Fruit fly (Drosophila melanogaster) whole organism, prepupa: ENCODE results near the gene sick.

Experiments used
- Blimp-1 ChIP-seq: fragments of 200-800 bp; sonication (Bioruptor generic); optimal IDR thresholded peaks from 3 replicates; lab custom pipeline; 2017; ENCODE audit warnings: missing biosample characterization, missing genetic modification characterization, mild to moderate bottlenecking, moderate library complexity, missing genetic modification reagents
- CG15336 ChIP-seq: fragments of 200-800 bp; sonication (Bioruptor generic); IDR thresholded peaks from 2 replicates; pipeline ENCODE4 v1.3.6; 2022; ENCODE audit warnings: missing biosample characterization, missing genetic modification characterization
- CG1621 ChIP-seq: fragments of 200-800 bp; sonication (Bioruptor generic); optimal IDR thresholded peaks from 3 replicates; lab custom pipeline; 2018; ENCODE audit warnings: missing biosample characterization, mild to moderate bottlenecking, missing genetic modification characterization
- CG16779 ChIP-seq: fragments of 200-800 bp; sonication (Bioruptor generic); optimal IDR thresholded peaks from 3 replicates; lab custom pipeline; 2017; ENCODE audit warnings: missing biosample characterization, mild to moderate bottlenecking, missing genetic modification characterization
- CG31627 ChIP-seq: fragments of 200-800 bp; sonication (Bioruptor generic); optimal IDR thresholded peaks from 3 replicates; lab custom pipeline; 2016; ENCODE audit warnings: missing biosample characterization, missing genetic modification characterization
- CG32006 ChIP-seq: fragments of 200-800 bp; sonication (Bioruptor generic); optimal IDR thresholded peaks from 3 replicates; lab custom pipeline; 2017; ENCODE audit warnings: missing biosample characterization, mild to moderate bottlenecking, missing genetic modification characterization
- CG3919 ChIP-seq: fragments of 200-800 bp; sonication (Bioruptor generic); optimal IDR thresholded peaks from 3 replicates; lab custom pipeline; 2016; ENCODE audit warnings: missing biosample characterization, missing genetic modification characterization
- CG4318 ChIP-seq: fragments of 200-800 bp; sonication (Bioruptor generic); optimal IDR thresholded peaks from 3 replicates; lab custom pipeline; 2017; ENCODE audit warnings: missing biosample characterization, mild to moderate bottlenecking, missing genetic modification characterization
- CG6163 ChIP-seq: fragments of 200-800 bp; sonication (Bioruptor generic); IDR thresholded peaks from 3 replicates; pipeline ENCODE4 v1.3.6; 2022; ENCODE audit warnings: missing biosample characterization, missing genetic modification characterization
- CG6276 ChIP-seq: fragments of 200-800 bp; sonication (Bioruptor generic); optimal IDR thresholded peaks from 2 replicates; lab custom pipeline; 2017; ENCODE audit warnings: missing biosample characterization, mild to moderate bottlenecking, missing genetic modification characterization
- CG6792 ChIP-seq: fragments of 200-800 bp; sonication (Bioruptor generic); optimal IDR thresholded peaks from 3 replicates; lab custom pipeline; 2016; ENCODE audit warnings: missing biosample characterization, missing genetic modification characterization
- CG6854 ChIP-seq: fragments of 200-800 bp; sonication (Bioruptor generic); optimal IDR thresholded peaks from 2 replicates; lab custom pipeline; 2017; ENCODE audit warnings: missing biosample characterization, mild to moderate bottlenecking, missing genetic modification characterization
- CG7368 ChIP-seq: fragments of 200-800 bp; sonication (Bioruptor generic); optimal IDR thresholded peaks from 3 replicates; lab custom pipeline; 2016; ENCODE audit warnings: missing biosample characterization, missing genetic modification characterization
- CG8119 ChIP-seq: fragments of 200-800 bp; sonication (Bioruptor generic); IDR thresholded peaks from 3 replicates; pipeline ENCODE4 v1.3.6; 2022; ENCODE audit warnings: missing biosample characterization, missing genetic modification characterization
- Eip75B ChIP-seq: fragments of 200-800 bp; sonication (Bioruptor generic); optimal IDR thresholded peaks from 3 replicates; lab custom pipeline; 2016; ENCODE audit warnings: missing biosample characterization, missing genetic modification characterization
- Eip78C ChIP-seq: fragments of 200-800 bp; sonication (Bioruptor generic); peaks from one replicate; lab custom pipeline; 2016; ENCODE audit warnings: missing biosample characterization, missing genetic modification characterization
- Ets21C ChIP-seq: fragments of 200-800 bp; sonication (Bioruptor generic); optimal IDR thresholded peaks from 3 replicates; lab custom pipeline; 2016; ENCODE audit warnings: missing biosample characterization, missing genetic modification characterization
- Ets96B ChIP-seq: fragments of 200-800 bp; optimal IDR thresholded peaks from 2 replicates; lab custom pipeline; 2019; ENCODE audit warnings: missing biosample characterization, mild to moderate bottlenecking, missing genetic modification characterization, moderate library complexity
- Hr38 ChIP-seq: sonication (Bioruptor generic); optimal IDR thresholded peaks from 2 replicates; lab custom pipeline; 2016; ENCODE audit warnings: missing biosample characterization, missing genetic modification characterization
- Hr39 ChIP-seq: fragments of 200-800 bp; sonication (Bioruptor generic); optimal IDR thresholded peaks from 2 replicates; lab custom pipeline; 2016; ENCODE audit warnings: missing biosample characterization, missing genetic modification characterization
- OdsH ChIP-seq: fragments of 200-800 bp; sonication (Bioruptor generic); optimal IDR thresholded peaks from 3 replicates; lab custom pipeline; 2016; ENCODE audit warnings: missing biosample characterization, missing genetic modification characterization
- Smox ChIP-seq: fragments of 200-800 bp; sonication (Bioruptor generic); optimal IDR thresholded peaks from 3 replicates; lab custom pipeline; 2016; ENCODE audit warnings: missing biosample characterization, missing genetic modification characterization
- Sox102F ChIP-seq: fragments of 200-800 bp; sonication (Bioruptor generic); optimal IDR thresholded peaks from 2 replicates; lab custom pipeline; 2016; ENCODE audit warnings: missing biosample characterization, mild to moderate bottlenecking, missing genetic modification characterization
- Sox14 ChIP-seq: fragments of 200-800 bp; sonication (Bioruptor generic); optimal IDR thresholded peaks from 3 replicates; lab custom pipeline; 2016; ENCODE audit warnings: missing biosample characterization, missing genetic modification characterization
- Sox15 ChIP-seq: fragments of 200-800 bp; sonication (Bioruptor generic); optimal IDR thresholded peaks from 3 replicates; lab custom pipeline; 2016; ENCODE audit warnings: missing biosample characterization, missing genetic modification characterization
- acj6 ChIP-seq: fragments of 200-800 bp; sonication (Bioruptor generic); optimal IDR thresholded peaks from 3 replicates; lab custom pipeline; 2016; ENCODE audit warnings: missing biosample characterization, missing genetic modification characterization
- cyc ChIP-seq: fragments of 200-800 bp; sonication (Bioruptor generic); optimal IDR thresholded peaks from 3 replicates; lab custom pipeline; 2016; ENCODE audit warnings: missing biosample characterization, missing genetic modification characterization
- eg ChIP-seq: fragments of 200-800 bp; sonication (Bioruptor generic); IDR thresholded peaks from 3 replicates; pipeline ENCODE4 v1.3.6; 2022; ENCODE audit warnings: missing biosample characterization, missing genetic modification characterization
- esn ChIP-seq: fragments of 200-800 bp; sonication (Bioruptor generic); optimal IDR thresholded peaks from 2 replicates; lab custom pipeline; 2016; ENCODE audit warnings: missing biosample characterization, mild to moderate bottlenecking, missing genetic modification characterization, moderate library complexity
- fd59A ChIP-seq: fragments of 200-800 bp; sonication (Bioruptor generic); optimal IDR thresholded peaks from 2 replicates; lab custom pipeline; 2017; ENCODE audit warnings: missing biosample characterization, mild to moderate bottlenecking, missing genetic modification characterization, missing genetic modification reagents
- fd85E ChIP-seq: fragments of 200-800 bp; sonication (Bioruptor generic); optimal IDR thresholded peaks from 3 replicates; lab custom pipeline; 2016; ENCODE audit warnings: missing biosample characterization, missing genetic modification characterization
- net ChIP-seq: fragments of 200-800 bp; sonication (Bioruptor generic); optimal IDR thresholded peaks from 3 replicates; lab custom pipeline; 2016; ENCODE audit warnings: missing biosample characterization, missing genetic modification characterization
- pdm3 ChIP-seq: fragments of 200-800 bp; sonication (Bioruptor generic); optimal IDR thresholded peaks from 3 replicates; lab custom pipeline; 2016; ENCODE audit warnings: missing biosample characterization, missing genetic modification characterization
- salr ChIP-seq, 2 experiments: fragments of 200-800 bp; sonication (Bioruptor generic); optimal IDR thresholded peaks; 3 replicates each; lab custom pipeline; 2016 to 2018; ENCODE audit warnings: missing biosample characterization in 2 of 2, missing genetic modification characterization in 2 of 2, mild to moderate bottlenecking in 1 of 2
- spab ChIP-seq: fragments of 200-800 bp; sonication (Bioruptor generic); optimal IDR thresholded peaks from 2 replicates; lab custom pipeline; 2017; ENCODE audit warnings: missing biosample characterization, mild to moderate bottlenecking, missing genetic modification characterization, missing genetic modification reagents
- svp ChIP-seq: fragments of 200-800 bp; sonication (Bioruptor generic); peaks from one replicate; lab custom pipeline; 2016; ENCODE audit warnings: missing biosample characterization, missing genetic modification characterization
- topi ChIP-seq: fragments of 200-800 bp; sonication (Bioruptor generic); optimal IDR thresholded peaks from 3 replicates; lab custom pipeline; 2016; ENCODE audit warnings: missing biosample characterization, missing genetic modification characterization
- vri ChIP-seq: fragments of 200-800 bp; sonication (Bioruptor generic); optimal IDR thresholded peaks from 3 replicates; lab custom pipeline; 2016; ENCODE audit warnings: missing biosample characterization, mild to moderate bottlenecking, missing genetic modification characterization

The sick gene

dm6 chr2L:19768967-19769366 is 27.2 kb upstream of the sick start, which contains the start of gene bsh:
TSS of gene bsh (minus strand) at chr2L:19769067.
- no peak for TF ChIP-seq salr (GFP tag; optimal IDR thresholded peaks at IDR 0.05; lab: Kevin White, UChicago)
- TF ChIP-seq Sox15 (GFP tag; lab: Kevin White, UChicago), result no peak
- no peak for TF ChIP-seq Hr39 (GFP tag; lab: Kevin White, UChicago)
- TF ChIP-seq Smox (GFP tag; lab: Kevin White, UChicago), result no peak
- no peak for TF ChIP-seq Eip75B (GFP tag; lab: Kevin White, UChicago)
- TF ChIP-seq CG6163 (GFP tag; lab: Robert Waterston, UW), result no peak
- TF ChIP-seq CG15336 (GFP tag; lab: Robert Waterston, UW), result no peak
- no peak for TF ChIP-seq topi
- TF ChIP-seq pdm3 (GFP tag; lab: Kevin White, UChicago), result no peak
- no peak for TF ChIP-seq CG6792 (GFP tag; lab: Kevin White, UChicago)
- TF ChIP-seq CG1621 (tag; lab: Kevin White, UChicago), result no peak
- no peak for TF ChIP-seq spab (GFP tag; lab: Kevin White, UChicago)
- no peak for TF ChIP-seq Eip78C (GFP tag; lab: Kevin White, UChicago)
- TF ChIP-seq cyc, result no peak
- no peak for TF ChIP-seq Sox102F (GFP tag; lab: Kevin White, UChicago)
- TF ChIP-seq, all 60 proteins: peak for 0

dm6 chr2L:19769703-19770102 is 26.5 kb upstream of the sick start:
- no peak for TF ChIP-seq CG8119 (GFP tag; lab: Robert Waterston, UW)
- no peak for TF ChIP-seq CG4318 (GFP tag; lab: Kevin White, UChicago)
- TF ChIP-seq, all 60 proteins: peak for 0

dm6 chr2L:19774278-19774677 is 21.9 kb upstream of the sick start:
- no peak for TF ChIP-seq esn (GFP tag; lab: Kevin White, UChicago)
- no peak for TF ChIP-seq CG3919 (GFP tag; lab: Kevin White, UChicago)
- TF ChIP-seq vri (GFP tag; lab: Kevin White, UChicago), result no peak
- TF ChIP-seq Ets21C, result no peak
- TF ChIP-seq CG6276 (GFP tag; lab: Kevin White, UChicago), result no peak
- no peak for TF ChIP-seq Sox14 (GFP tag; lab: Kevin White, UChicago)
- TF ChIP-seq, all 60 proteins: peak for 0

- TF ChIP-seq CG3919 (GFP tag; lab: Kevin White, UChicago), result no peak
- TF ChIP-seq CG31627 (GFP tag; lab: Kevin White, UChicago), result no peak
- TF ChIP-seq CG8119 (GFP tag; lab: Robert Waterston, UW), result 0 out of 3 replicates have a peak, but pooled peaks have one; percentile 13
- TF ChIP-seq CG6854 (GFP tag; lab: Kevin White, UChicago), result no peak
- no peak for TF ChIP-seq svp (GFP tag; lab: Kevin White, UChicago)
- no peak for TF ChIP-seq cyc
These were observed 11.2 kb upstream of the sick start for dm6 chr2L:19784827-19785569.

- TF ChIP-seq Eip78C (GFP tag; lab: Kevin White, UChicago), result peak; percentile 59
- no peak for TF ChIP-seq CG4318 (GFP tag; lab: Kevin White, UChicago)
These were observed 8.2 kb upstream of the sick start for dm6 chr2L:19787930-19788329.

- TF ChIP-seq acj6 (peak; percentile 13), Hr39 (GFP tag; lab: Kevin White, UChicago) (no peak), CG8119 (GFP tag; lab: Robert Waterston, UW) (peak; percentile 61; the same call in 2 of the 3 replicates), Ets96B (tag; lab: Kevin White, UChicago) (peak; percentile 1), CG15336 (GFP tag; lab: Robert Waterston, UW) (0 out of 2 replicates have a peak, but pooled peaks have one; percentile 38), cyc (no peak), spab (GFP tag; lab: Kevin White, UChicago) (no peak), CG7368 (GFP tag; lab: Kevin White, UChicago) (no peak), fd59A (GFP tag; lab: Kevin White, UChicago) (peak; percentile 19), pdm3 (GFP tag; lab: Kevin White, UChicago) (peak; percentile 18), CG32006 (GFP tag; lab: Kevin White, UChicago) (peak; percentile 25), CG16779 (tag; lab: Kevin White, UChicago) (no peak), OdsH (GFP tag; lab: Kevin White, UChicago) (no peak), Smox (GFP tag; lab: Kevin White, UChicago) (no peak), Hr38 (GFP tag; lab: Kevin White, UChicago) (no peak), CG1621 (tag; lab: Kevin White, UChicago) (peak; percentile 28), eg (GFP tag; lab: Robert Waterston, UW) (0 out of 3 replicates have a peak, but pooled peaks have one; percentile 34), Sox102F (GFP tag; lab: Kevin White, UChicago) (no peak), Eip78C (GFP tag; lab: Kevin White, UChicago) (peak; percentile 76), salr (GFP tag; optimal IDR thresholded peaks at IDR 0.05; lab: Kevin White, UChicago) (no peak), net (GFP tag; lab: Kevin White, UChicago) (peak; percentile 11), CG6163 (GFP tag; lab: Robert Waterston, UW) (peak; percentile 56; the same call in 2 of the 3 replicates), Blimp-1 (GFP tag; lab: Kevin White, UChicago) (no peak), fd85E (GFP tag; lab: Kevin White, UChicago) (no peak)
These were observed 7.4 kb upstream of the sick start for dm6 chr2L:19788735-19789134.
